Worm (Caenorhabditis elegans) whole organism, young adult: ENCODE data around the gene nucb-1.

Experiments used
- B0019.2 ChIP-seq: fragments of 200-800 bp; sonication (Bioruptor generic); conservative IDR thresholded peaks from 2 replicates; pipeline ENCODE4 v1.3.6; 2022; ENCODE audit warnings: missing genetic modification reagents, missing genetic modification characterization, missing compliant biosample characterization
- C17E4.6 ChIP-seq: fragments of 200-800 bp; sonication (Bioruptor generic); IDR thresholded peaks from 2 replicates; pipeline ENCODE4 v1.3.6; 2022; ENCODE audit warnings: missing genetic modification reagents, missing genetic modification characterization, missing compliant biosample characterization
- F22D6.2 ChIP-seq: sonication (generic microtip); optimal IDR thresholded peaks from 2 replicates; lab custom pipeline; 2016; ENCODE audit warnings: mild to moderate bottlenecking, missing genetic modification characterization, missing compliant biosample characterization
- F37B4.10 ChIP-seq: fragments of 200-800 bp; sonication (Bioruptor generic); IDR thresholded peaks from 2 replicates; pipeline ENCODE4 v1.3.6; 2022; ENCODE audit warnings: missing genetic modification characterization, missing compliant biosample characterization
- F39B2.1 ChIP-seq: fragments of 200-800 bp; sonication (Bioruptor generic); IDR thresholded peaks from 2 replicates; pipeline ENCODE4 v1.3.6; 2022; ENCODE audit warnings: missing genetic modification reagents, missing genetic modification characterization, missing compliant biosample characterization
- F57C9.4 ChIP-seq: sonication (generic microtip); optimal IDR thresholded peaks from 2 replicates; lab custom pipeline; 2017; ENCODE audit warnings: mild to moderate bottlenecking, missing genetic modification characterization, missing compliant biosample characterization
- Y79H2A.3 ChIP-seq: fragments of 200-800 bp; sonication (Bioruptor generic); conservative IDR thresholded peaks from 2 replicates; pipeline ENCODE4 v1.3.6; 2022; ENCODE audit warnings: missing genetic modification reagents, missing genetic modification characterization, missing compliant biosample characterization
- Y95B8A.8 ChIP-seq: fragments of 200-800 bp; sonication (Bioruptor generic); IDR thresholded peaks from 2 replicates; pipeline ENCODE4 v1.3.6; 2022; ENCODE audit warnings: missing genetic modification reagents, missing genetic modification characterization, missing compliant biosample characterization
- ZK185.1 ChIP-seq: sonication (generic microtip); optimal IDR thresholded peaks from 2 replicates; lab custom pipeline; 2016; ENCODE audit warnings: mild to moderate bottlenecking, missing genetic modification characterization, missing compliant biosample characterization; ENCODE audit not compliant: poor library complexity, severe bottlenecking
- aptf-2 ChIP-seq: fragments of 200-800 bp; sonication (Bioruptor generic); conservative IDR thresholded peaks from 2 replicates; pipeline ENCODE4 v1.3.6; 2022; ENCODE audit warnings: missing genetic modification reagents, missing genetic modification characterization, missing compliant biosample characterization
- atf-7 ChIP-seq: sonication (generic microtip); optimal IDR thresholded peaks from 2 replicates; lab custom pipeline; 2017; ENCODE audit warnings: mild to moderate bottlenecking, missing genetic modification characterization, missing compliant biosample characterization
- bed-2 ChIP-seq: fragments of 200-800 bp; sonication (Bioruptor generic); IDR thresholded peaks from 2 replicates; pipeline ENCODE4 v1.3.6; 2022; ENCODE audit warnings: missing genetic modification reagents, missing genetic modification characterization, missing compliant biosample characterization
- cebp-1 ChIP-seq, 2 experiments: fragments of 200-800 bp in 1 of 2; sonication (Bioruptor generic) in 1 of 2; sonication (generic microtip) in 1 of 2; IDR thresholded peaks in 1 of 2; optimal IDR thresholded peaks in 1 of 2; 2 replicates each; pipeline versions ENCODE4 v1.3.6 to Lab custom; 2017 to 2022; ENCODE audit warnings: missing compliant biosample characterization in 2 of 2, missing genetic modification characterization in 2 of 2, mild to moderate bottlenecking in 1 of 2, missing genetic modification reagents in 1 of 2, moderate library complexity in 1 of 2
- ceh-27 ChIP-seq: fragments of 200-800 bp; sonication (Bioruptor generic); optimal IDR thresholded peaks from 2 replicates; lab custom pipeline; 2018; ENCODE audit warnings: mild to moderate bottlenecking, missing genetic modification characterization, moderate library complexity, missing compliant biosample characterization
- ceh-40 ChIP-seq: fragments of 200-800 bp; sonication (Bioruptor generic); IDR thresholded peaks from 2 replicates; pipeline ENCODE4 v1.3.6; 2022; ENCODE audit warnings: missing genetic modification characterization, missing compliant biosample characterization
- ceh-58 ChIP-seq: fragments of 200-800 bp; sonication (Bioruptor generic); IDR thresholded peaks from 2 replicates; pipeline ENCODE4 v1.3.6; 2022; ENCODE audit warnings: missing genetic modification characterization, missing compliant biosample characterization
- dpl-1 ChIP-seq: fragments of 150-350 bp; optimal IDR thresholded peaks from 2 replicates; lab custom pipeline; 2014; ENCODE audit warnings: missing biosample characterization, missing genetic modification reagents, missing genetic modification characterization
- ekl-4 ChIP-seq: fragments of 200-800 bp; sonication (Bioruptor generic); IDR thresholded peaks from 2 replicates; pipeline ENCODE4 v1.3.6; 2022; ENCODE audit warnings: missing genetic modification reagents, missing genetic modification characterization, missing compliant biosample characterization
- hlh-12 ChIP-seq: sonication (generic microtip); optimal IDR thresholded peaks from 2 replicates; lab custom pipeline; 2016; ENCODE audit warnings: missing genetic modification characterization, missing compliant biosample characterization
- madf-6 ChIP-seq: fragments of 200-800 bp; sonication (Bioruptor generic); IDR thresholded peaks from 2 replicates; pipeline ENCODE4 v1.3.6; 2022; ENCODE audit warnings: missing genetic modification reagents, missing genetic modification characterization, missing compliant biosample characterization
- nfya-1 ChIP-seq: sonication (generic microtip); optimal IDR thresholded peaks from 2 replicates; lab custom pipeline; 2017; ENCODE audit warnings: antibody characterized with exemption, missing compliant biosample characterization, missing genetic modification characterization, borderline replicate concordance; ENCODE audit not compliant: insufficient read depth
- nfyb-1 ChIP-seq: fragments of 200-800 bp; sonication (Bioruptor generic); IDR thresholded peaks from 2 replicates; pipeline ENCODE4 v1.3.6; 2022; ENCODE audit warnings: missing genetic modification reagents, missing genetic modification characterization, missing compliant biosample characterization
- nhr-120 ChIP-seq: fragments of 200-800 bp; sonication (Bioruptor generic); IDR thresholded peaks from 2 replicates; pipeline ENCODE4 v1.3.6; 2022; ENCODE audit warnings: missing genetic modification characterization, missing compliant biosample characterization
- nhr-80 ChIP-seq: sonication (generic microtip); optimal IDR thresholded peaks from 2 replicates; lab custom pipeline; 2016; ENCODE audit warnings: missing genetic modification characterization, missing compliant biosample characterization
- pbrm-1 ChIP-seq: fragments of 200-800 bp; sonication (Bioruptor generic); IDR thresholded peaks from 2 replicates; pipeline ENCODE4 v1.3.6; 2022; ENCODE audit warnings: missing genetic modification reagents, missing genetic modification characterization, missing compliant biosample characterization
- pha-4 ChIP-seq: fragments of 150-350 bp; sonication (generic microtip); optimal IDR thresholded peaks from 2 replicates; lab custom pipeline; 2014; ENCODE audit warnings: missing biosample characterization, missing genetic modification reagents, missing genetic modification characterization
- rcor-1 ChIP-seq: fragments of 200-800 bp; sonication (Bioruptor generic); IDR thresholded peaks from 2 replicates; pipeline ENCODE4 v1.3.6; 2022; ENCODE audit warnings: missing genetic modification reagents, missing genetic modification characterization, missing compliant biosample characterization
- rec-8 ChIP-seq, 2 experiments: sonication (generic microtip); optimal IDR thresholded peaks; 2 replicates each; lab custom pipeline; 2016; ENCODE audit warnings: mild to moderate bottlenecking in 2 of 2, missing genetic modification characterization in 2 of 2, missing genetic modification reagents in 2 of 2, missing genotype in 2 of 2, missing biosample characterization in 1 of 2, missing compliant biosample characterization in 1 of 2, moderate library complexity in 1 of 2
- repo-1 ChIP-seq: sonication (generic microtip); optimal IDR thresholded peaks from 2 replicates; lab custom pipeline; 2017; ENCODE audit warnings: mild to moderate bottlenecking, missing genetic modification characterization, missing compliant biosample characterization
- sdz-38 ChIP-seq: sonication (generic microtip); optimal IDR thresholded peaks from 2 replicates; lab custom pipeline; 2016; ENCODE audit warnings: missing genotype, missing genetic modification characterization, missing compliant biosample characterization
- snpc-1.1 ChIP-seq: sonication (generic microtip); optimal IDR thresholded peaks from 2 replicates; lab custom pipeline; 2017; ENCODE audit warnings: missing genetic modification characterization, mild to moderate bottlenecking, missing compliant biosample characterization, antibody characterized with exemption, moderate library complexity, missing genotype, missing genetic modification reagents; ENCODE audit not compliant: insufficient read depth
- tbx-9 ChIP-seq: sonication (generic microtip); optimal IDR thresholded peaks from 2 replicates; lab custom pipeline; 2016; ENCODE audit warnings: borderline replicate concordance, missing genetic modification characterization, inconsistent platforms, missing compliant biosample characterization
- tlf-1 ChIP-seq: fragments of 200-800 bp; sonication (Bioruptor generic); optimal IDR thresholded peaks from 2 replicates; lab custom pipeline; 2018; ENCODE audit warnings: mild to moderate bottlenecking, missing genetic modification characterization, missing compliant biosample characterization
- unc-130 ChIP-seq: sonication (generic microtip); optimal IDR thresholded peaks from 2 replicates; lab custom pipeline; 2016; ENCODE audit warnings: missing genetic modification reagents, missing genetic modification characterization, missing compliant biosample characterization
- unc-62 ChIP-seq: fragments of 150-350 bp; optimal IDR thresholded peaks from 2 replicates; lab custom pipeline; 2014; ENCODE audit warnings: missing biosample characterization, missing genetic modification reagents, missing genetic modification characterization
- ztf-22 ChIP-seq: fragments of 200-800 bp; sonication (Bioruptor generic); optimal IDR thresholded peaks from 2 replicates; lab custom pipeline; 2018; ENCODE audit warnings: mild to moderate bottlenecking, missing genetic modification characterization, moderate library complexity, missing compliant biosample characterization
- ztf-25 ChIP-seq: fragments of 200-800 bp; sonication (Bioruptor generic); IDR thresholded peaks from 2 replicates; pipeline ENCODE4 v1.3.6; 2022; ENCODE audit warnings: missing genetic modification reagents, missing genetic modification characterization, missing compliant biosample characterization

The nucb-1 gene

ce11 chrX:10188493-10188895, 9.0 kb upstream of the nucb-1 start (continued):
- peak; percentile 49; the same call in 1 of the 2 replicates for TF ChIP-seq pbrm-1 (GFP tag; lab: Robert Waterston, UW)
- TF ChIP-seq ZK185.1 = no peak
- no peak for TF ChIP-seq ztf-25
- no peak for TF ChIP-seq Y79H2A.3 (GFP tag; lab: Robert Waterston, UW)
- 0 out of 2 replicates have a peak, but pooled peaks have one; percentile 13 for TF ChIP-seq ekl-4
- no peak for TF ChIP-seq dpl-1 (GFP tag; lab: Kevin White, UChicago)
- no peak for TF ChIP-seq tbx-9 (tag; lab: Kevin White, UChicago)
- TF ChIP-seq ceh-58 (GFP tag; lab: Robert Waterston, UW) = no peak
- TF ChIP-seq nhr-80 (tag; lab: Kevin White, UChicago) = peak; percentile 83
- no peak for TF ChIP-seq nhr-120 (GFP tag; lab: Robert Waterston, UW)
- peak; percentile 50 for TF ChIP-seq F22D6.2 (tag; lab: Kevin White, UChicago)

- TF ChIP-seq ztf-22 (GFP tag; lab: Kevin White, UChicago) (no peak), snpc-1.1 (tag; lab: Kevin White, UChicago) (no peak), bed-2 (GFP tag; lab: Robert Waterston, UW) (no peak), F39B2.1 (no peak), C17E4.6 (no peak)
- TF ChIP-seq, all 124 proteins: peak for 0
These were observed 8.3 kb upstream of the nucb-1 start for ce11 chrX:10189244-10189643.

ce11 chrX:10189805-10190204, 7.7 kb upstream of the nucb-1 start:
- no peak for TF ChIP-seq ekl-4

- peak; percentile 43; the same call in 1 of the 2 replicates for TF ChIP-seq cebp-1 (GFP tag; IDR thresholded peaks at IDR 0.05; lab: Robert Waterston, UW)
- peak; percentile 88 for TF ChIP-seq cebp-1 (tag; optimal IDR thresholded peaks at IDR 0.05; lab: Kevin White, UChicago)
- TF ChIP-seq aptf-2 = no peak
These were observed 3.0 kb upstream of the nucb-1 start, which contains the start of gene myrf-2 for ce11 chrX:10194327-10195096. Gene myrf-2 (minus strand): TSS chrX:10194377.

ce11 chrX:10199202-10199601, 1.7 kb downstream of the nucb-1 start:
- TF ChIP-seq atf-7 (tag; lab: Kevin White, UChicago) = no peak
- TF ChIP-seq, all 124 proteins: peak for 0

- TF ChIP-seq ekl-4 (no peak), unc-130 (GFP tag; lab: Kevin White, UChicago) (no peak), tlf-1 (GFP tag; lab: Kevin White, UChicago) (no peak), B0019.2 (GFP tag; lab: Robert Waterston, UW) (no peak), unc-62 (GFP tag; lab: Kevin White, UChicago) (no peak), nfya-1 (tag; lab: Kevin White, UChicago) (no peak), rcor-1 (GFP tag; lab: Robert Waterston, UW) (no peak), ceh-40 (no peak), sdz-38 (tag; lab: Kevin White, UChicago) (no peak), nfyb-1 (GFP tag; lab: Robert Waterston, UW) (no peak), madf-6 (GFP tag; lab: Robert Waterston, UW) (no peak), pha-4 (no peak), F57C9.4 (tag; lab: Kevin White, UChicago) (no peak), repo-1 (no peak), tbx-9 (tag; lab: Kevin White, UChicago) (no peak), hlh-12 (tag; lab: Kevin White, UChicago) (no peak), rec-8 (tag; optimal IDR thresholded peaks at IDR 0.05; lab: Kevin White, UChicago) (no peak), F37B4.10 (GFP tag; lab: Robert Waterston, UW) (no peak), ceh-27 (GFP tag; lab: Kevin White, UChicago) (no peak), Y95B8A.8 (GFP tag; lab: Robert Waterston, UW) (no peak)
- TF ChIP-seq, all 124 proteins: peak for 0
These were observed 6.0 kb downstream of the nucb-1 start for ce11 chrX:10203501-10203900.
